Fruit fly (Drosophila melanogaster) whole organism, adult: ENCODE measurements around the gene par-6.
A peak's percentile ranks its signal among the peaks of the same experiment; 100 is the strongest.

Experiments used
- CG11617 ChIP-seq: fragments of 200-800 bp; sonication (Bioruptor generic); optimal IDR thresholded peaks from 2 replicates; lab custom pipeline; 2017; ENCODE audit warnings: mild to moderate bottlenecking, missing biosample characterization, missing genetic modification reagents, missing genetic modification characterization
- CG12768 ChIP-seq: fragments of 200-800 bp; sonication (Bioruptor generic); optimal IDR thresholded peaks from 2 replicates; lab custom pipeline; 2017; ENCODE audit warnings: missing biosample characterization, missing genetic modification characterization, mild to moderate bottlenecking, moderate library complexity, missing genetic modification reagents
- CG14711 ChIP-seq: fragments of 200-800 bp; sonication (Bioruptor generic); optimal IDR thresholded peaks from 2 replicates; lab custom pipeline; 2018; ENCODE audit warnings: missing biosample characterization, mild to moderate bottlenecking, missing genetic modification characterization, moderate library complexity
- CG1620 ChIP-seq: fragments of 200-800 bp; sonication (Bioruptor generic); optimal IDR thresholded peaks from 2 replicates; lab custom pipeline; 2016; ENCODE audit warnings: missing biosample characterization, missing genetic modification characterization
- CG33017 ChIP-seq: fragments of 200-800 bp; sonication (Bioruptor generic); optimal IDR thresholded peaks from 2 replicates; lab custom pipeline; 2018; ENCODE audit warnings: missing biosample characterization, mild to moderate bottlenecking, missing genetic modification characterization, moderate library complexity
- CG5204 ChIP-seq: fragments of 200-800 bp; sonication (Bioruptor generic); optimal IDR thresholded peaks from 2 replicates; lab custom pipeline; 2016; ENCODE audit warnings: missing biosample characterization, missing genetic modification characterization
- CG7045 ChIP-seq: fragments of 200-800 bp; sonication (Bioruptor generic); optimal IDR thresholded peaks from 2 replicates; lab custom pipeline; 2017; ENCODE audit warnings: missing biosample characterization, mild to moderate bottlenecking, missing genetic modification characterization
- CG7101 ChIP-seq: fragments of 200-800 bp; sonication (Bioruptor generic); optimal IDR thresholded peaks from 2 replicates; lab custom pipeline; 2018; ENCODE audit warnings: missing biosample characterization, mild to moderate bottlenecking, missing genetic modification characterization, moderate library complexity
- Clk ChIP-seq: fragments of 200-800 bp; sonication (Bioruptor generic); optimal IDR thresholded peaks from 2 replicates; lab custom pipeline; 2017; ENCODE audit warnings: missing biosample characterization, missing genetic modification characterization
- Crg-1 ChIP-seq: fragments of 200-800 bp; sonication (Bioruptor generic); optimal IDR thresholded peaks from 2 replicates; lab custom pipeline; 2016; ENCODE audit warnings: missing biosample characterization, missing genetic modification characterization
- Hr96 ChIP-seq: fragments of 200-800 bp; sonication (Bioruptor generic); optimal IDR thresholded peaks from 2 replicates; lab custom pipeline; 2016; ENCODE audit warnings: missing biosample characterization, missing genetic modification characterization
- Mnt ChIP-seq: fragments of 200-800 bp; sonication (Bioruptor generic); optimal IDR thresholded peaks from 2 replicates; lab custom pipeline; 2016; ENCODE audit warnings: missing biosample characterization, mild to moderate bottlenecking, missing genetic modification characterization
- bab1 ChIP-seq: fragments of 200-800 bp; sonication (Bioruptor generic); optimal IDR thresholded peaks from 3 replicates; lab custom pipeline; 2019; ENCODE audit warnings: missing biosample characterization, mild to moderate bottlenecking, missing genetic modification characterization, moderate library complexity
- cic ChIP-seq: fragments of 200-800 bp; sonication (Bioruptor generic); optimal IDR thresholded peaks from 2 replicates; lab custom pipeline; 2017; ENCODE audit warnings: missing biosample characterization, mild to moderate bottlenecking, missing genetic modification characterization, moderate library complexity
- cnc ChIP-seq, 2 experiments: fragments of >200 bp; optimal IDR thresholded peaks; 2 replicates each; lab custom pipeline; 2017
- kay ChIP-seq: fragments of 200-800 bp; sonication (Bioruptor generic); peaks from one replicate; lab custom pipeline; 2016; ENCODE audit warnings: missing biosample characterization, missing genetic modification characterization, borderline replicate concordance
- pad ChIP-seq: fragments of 200-800 bp; sonication (Bioruptor generic); optimal IDR thresholded peaks from 3 replicates; lab custom pipeline; 2017; ENCODE audit warnings: missing biosample characterization, missing genetic modification characterization, mild to moderate bottlenecking, moderate library complexity, missing genetic modification reagents
- tj ChIP-seq: fragments of 200-800 bp; sonication (Bioruptor generic); optimal IDR thresholded peaks from 3 replicates; lab custom pipeline; 2017; ENCODE audit warnings: missing biosample characterization, mild to moderate bottlenecking, missing genetic modification characterization, moderate library complexity
- toe ChIP-seq: fragments of 200-800 bp; sonication (Bioruptor generic); optimal IDR thresholded peaks from 2 replicates; lab custom pipeline; 2016; ENCODE audit warnings: missing biosample characterization, missing genetic modification characterization

par-6 gene

dm6 chrX:17725937-17726489 lies 22.9 kb downstream of the par-6 start:
- TF ChIP-seq tj (GFP tag; lab: Kevin White, UChicago) (no peak), CG5204 (no peak), Hr96 (GFP tag; lab: Kevin White, UChicago) (no peak), CG14711 (tag; lab: Kevin White, UChicago) (no peak), CG1620 (no peak), Crg-1 (GFP tag; lab: Kevin White, UChicago) (no peak), CG7101 (tag; lab: Kevin White, UChicago) (no peak), cic (GFP tag; lab: Kevin White, UChicago) (no peak), Mnt (GFP tag; lab: Kevin White, UChicago) (no peak), Clk (no peak), CG11617 (GFP tag; lab: Kevin White, UChicago) (no peak), cnc (optimal IDR thresholded peaks at IDR 0.05; lab: Kevin White, UChicago) (no peak)

DNA sequence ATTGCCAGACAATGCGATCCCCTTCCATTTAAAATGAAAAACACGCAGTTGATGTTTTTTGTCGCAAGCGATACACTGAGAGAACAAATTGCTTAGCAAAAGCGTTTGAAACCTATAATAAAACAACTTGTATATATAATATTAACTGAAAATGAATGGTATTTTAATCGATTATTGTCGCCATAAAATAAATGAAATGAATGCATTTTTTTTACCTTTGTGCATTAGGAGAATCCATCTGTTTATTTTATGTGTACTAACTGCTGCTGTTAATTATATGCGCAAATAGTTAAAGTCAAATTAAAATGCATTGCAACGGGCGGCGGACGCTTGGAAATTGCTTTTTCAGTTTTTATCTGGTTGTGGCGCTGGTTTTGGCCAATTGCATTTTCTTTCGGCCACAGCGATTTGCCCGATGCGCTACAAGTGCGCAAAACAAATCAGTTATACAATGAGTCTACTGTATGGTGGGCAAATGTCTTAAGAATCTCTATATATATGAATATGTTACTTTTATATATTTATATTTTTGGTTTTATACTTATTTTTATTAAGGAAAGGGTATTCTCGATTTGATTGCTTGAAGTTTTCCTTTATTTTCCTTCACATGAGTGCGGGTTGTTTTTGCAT lies 23.5 kb downstream of the par-6 start:
- TF ChIP-seq CG11617 (GFP tag; lab: Kevin White, UChicago), result peak; percentile 49
- TF ChIP-seq CG7045 (GFP tag; lab: Kevin White, UChicago), result peak; percentile 27
- TF ChIP-seq CG5204, result peak; percentile 6
- TF ChIP-seq Clk, result no peak
- peak; percentile 52 for TF ChIP-seq CG33017 (tag; lab: Kevin White, UChicago)
- TF ChIP-seq CG14711 (tag; lab: Kevin White, UChicago), result peak; percentile 74
- no peak for TF ChIP-seq cnc (optimal IDR thresholded peaks at IDR 0.05; lab: Kevin White, UChicago)
- peak; percentile 58 for TF ChIP-seq Hr96 (GFP tag; lab: Kevin White, UChicago)
- peak; percentile 64 for TF ChIP-seq CG7101 (tag; lab: Kevin White, UChicago)
- peak; percentile 13 for TF ChIP-seq pad (GFP tag; lab: Kevin White, UChicago)

- TF ChIP-seq CG14711 (tag; lab: Kevin White, UChicago), result no peak
- no peak for TF ChIP-seq CG12768
- TF ChIP-seq kay, result no peak
- TF ChIP-seq cnc (optimal IDR thresholded peaks at IDR 0.05; lab: Kevin White, UChicago), result no peak
- no peak for TF ChIP-seq cic (GFP tag; lab: Kevin White, UChicago)
- TF ChIP-seq pad (GFP tag; lab: Kevin White, UChicago), result no peak
- no peak for TF ChIP-seq bab1
- no peak for TF ChIP-seq CG1620
- TF ChIP-seq tj (GFP tag; lab: Kevin White, UChicago), result no peak
- TF ChIP-seq CG33017 (tag; lab: Kevin White, UChicago), result no peak
- no peak for TF ChIP-seq Hr96 (GFP tag; lab: Kevin White, UChicago)
- no peak for TF ChIP-seq CG5204
- no peak for TF ChIP-seq Clk
- no peak for TF ChIP-seq Mnt (GFP tag; lab: Kevin White, UChicago)
- TF ChIP-seq toe, result no peak
- TF ChIP-seq CG11617 (GFP tag; lab: Kevin White, UChicago), result no peak
- no peak for TF ChIP-seq CG7045 (GFP tag; lab: Kevin White, UChicago)
Observed at dm6 chrX:17728338-17728737, 25.2 kb downstream of the par-6 start.

DNA sequence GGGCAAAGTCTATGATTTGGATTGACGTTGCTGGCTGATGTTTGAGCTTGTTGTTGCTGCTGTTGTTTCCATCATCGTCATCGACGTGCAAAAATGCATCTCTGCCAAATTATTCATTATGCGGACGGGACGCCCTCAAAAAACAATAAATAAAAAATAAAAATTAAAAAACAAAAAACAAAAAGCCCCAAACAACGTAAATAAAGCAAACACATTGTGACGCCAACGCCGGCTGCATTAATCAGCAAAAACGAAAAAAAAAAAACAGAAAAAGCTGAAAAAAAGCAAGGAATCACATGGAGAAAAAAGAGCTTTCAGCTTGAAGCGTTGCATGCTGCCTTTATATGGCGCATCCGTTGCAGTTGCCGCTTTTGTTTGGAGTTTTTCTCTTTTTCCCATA lies 28.9 kb downstream of the par-6 start:
- TF ChIP-seq tj (GFP tag; lab: Kevin White, UChicago) (peak; percentile 11), kay (peak; percentile 36), Crg-1 (GFP tag; lab: Kevin White, UChicago) (no peak)

DNA sequence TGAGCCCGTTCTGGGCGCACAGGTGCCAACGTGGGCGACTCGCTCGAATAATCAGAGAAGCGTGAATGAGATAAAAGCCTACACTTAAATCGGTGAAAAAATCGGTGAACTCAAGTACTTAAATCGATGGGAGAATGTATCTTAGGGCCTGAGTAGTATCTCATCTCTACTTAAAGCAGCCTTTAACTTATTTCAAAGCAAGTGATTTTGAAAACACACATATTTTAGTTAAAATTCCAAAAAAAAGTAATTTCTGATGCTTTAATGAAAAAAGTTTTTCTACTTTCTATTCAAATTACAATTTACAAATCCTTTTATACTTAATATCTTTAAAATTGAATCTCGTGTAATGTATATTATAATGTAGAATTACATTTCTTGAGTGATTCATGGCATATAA lies 29.5 kb downstream of the par-6 start:
- TF ChIP-seq Clk, result no peak
- no peak for TF ChIP-seq CG1620
- no peak for TF ChIP-seq Crg-1 (GFP tag; lab: Kevin White, UChicago)
- TF ChIP-seq cnc (optimal IDR thresholded peaks at IDR 0.05; lab: Kevin White, UChicago), result no peak
- no peak for TF ChIP-seq CG7045 (GFP tag; lab: Kevin White, UChicago)
- TF ChIP-seq cic (GFP tag; lab: Kevin White, UChicago), result no peak
- TF ChIP-seq bab1, result no peak
- TF ChIP-seq CG33017 (tag; lab: Kevin White, UChicago), result no peak
- TF ChIP-seq Hr96 (GFP tag; lab: Kevin White, UChicago), result no peak
- TF ChIP-seq CG5204, result no peak
- TF ChIP-seq toe, result no peak
- TF ChIP-seq pad (GFP tag; lab: Kevin White, UChicago), result no peak
- no peak for TF ChIP-seq CG11617 (GFP tag; lab: Kevin White, UChicago)
- no peak for TF ChIP-seq Mnt (GFP tag; lab: Kevin White, UChicago)
- TF ChIP-seq kay, result no peak
- TF ChIP-seq CG7101 (tag; lab: Kevin White, UChicago), result no peak
- no peak for TF ChIP-seq tj (GFP tag; lab: Kevin White, UChicago)

dm6 chrX:17733698-17734248 lies 30.6 kb downstream of the par-6 start:
- TF ChIP-seq Hr96 (GFP tag; lab: Kevin White, UChicago) (no peak), tj (GFP tag; lab: Kevin White, UChicago) (no peak), kay (peak; percentile 66)
